Worm (Caenorhabditis elegans): ENCODE data around the gene unc-32.

The unc-32 gene

ce11 chrIII:8887184-8887801, 18.1 kb upstream of the unc-32 start, which contains the start of gene famh-136 (continued):
- TF ChIP-seq skn-1 (tag; optimal IDR thresholded peaks at IDR 0.05) (peak; percentile 47), ceh-9 (tag; optimal IDR thresholded peaks at IDR 0.05) (no peak), nhr-12 (tag; optimal IDR thresholded peaks at IDR 0.05) (no peak), mml-1 (tag; optimal IDR thresholded peaks at IDR 0.05) (no peak), egl-5 (tag; optimal IDR thresholded peaks at IDR 0.05) (peak; percentile 23), nhr-67 (tag; optimal IDR thresholded peaks at IDR 0.05) (no peak), mdl-1 (tag; optimal IDR thresholded peaks at IDR 0.05) (no peak), pha-4 (tag; optimal IDR thresholded peaks at IDR 0.05) (peak; percentile 95), elt-2 (tag; optimal IDR thresholded peaks at IDR 0.05) (peak; percentile 84), ama-1 (optimal IDR thresholded peaks at IDR 0.05) (no peak), ztf-11 (tag; optimal IDR thresholded peaks at IDR 0.05) (no peak), eor-1 (tag; optimal IDR thresholded peaks at IDR 0.05) (no peak), nhr-43 (tag; optimal IDR thresholded peaks at IDR 0.05; ENCODE audit: poor library complexity, severe bottlenecking) (peak; percentile 82), fos-1 (tag; optimal IDR thresholded peaks at IDR 0.05) (no peak), tbx-2 (tag; optimal IDR thresholded peaks at IDR 0.05) (peak; percentile 69), nhr-25 (tag; optimal IDR thresholded peaks at IDR 0.05) (peak; percentile 14), hmg-11 (tag; optimal IDR thresholded peaks at IDR 0.05) (peak; percentile 48), ZK546.5 (tag; optimal IDR thresholded peaks at IDR 0.05) (no peak), egl-27 (tag; optimal IDR thresholded peaks at IDR 0.05) (no peak), ceh-28 (tag; optimal IDR thresholded peaks at IDR 0.05) (peak; percentile 71)

ce11 chrIII:8888956-8889355, 16.5 kb upstream of the unc-32 start, which contains the start of gene ZK637.14:
Gene ZK637.14, minus strand, starts transcription at chrIII:8889156.
- TF ChIP-seq elt-1 (tag; optimal IDR thresholded peaks at IDR 0.05) (no peak), nhr-23 (tag; optimal IDR thresholded peaks at IDR 0.05) (peak; percentile 19), ceh-82 (tag; optimal IDR thresholded peaks at IDR 0.05) (no peak), elt-2 (tag; optimal IDR thresholded peaks at IDR 0.05) (peak; percentile 30), pha-4 (tag; optimal IDR thresholded peaks at IDR 0.05) (peak; percentile 59), fkh-10 (GFP tag; optimal IDR thresholded peaks at IDR 0.05) (no peak), lin-39 (tag; optimal IDR thresholded peaks at IDR 0.05) (peak; percentile 8), hmg-11 (tag; optimal IDR thresholded peaks at IDR 0.05) (peak; percentile 26), sea-2 (GFP tag; optimal IDR thresholded peaks at IDR 0.05) (no peak), ztf-4 (tag; optimal IDR thresholded peaks at IDR 0.05) (no peak), mml-1 (tag; optimal IDR thresholded peaks at IDR 0.05) (no peak), nhr-237 (tag; optimal IDR thresholded peaks at IDR 0.05) (no peak), snpc-4 (tag; optimal IDR thresholded peaks at IDR 0.05) (peak; percentile 47), unc-39 (tag; optimal IDR thresholded peaks at IDR 0.05) (no peak), eor-1 (tag; optimal IDR thresholded peaks at IDR 0.05) (no peak), pqm-1 (tag; optimal IDR thresholded peaks at IDR 0.05) (peak; percentile 65), elt-3 (tag; optimal IDR thresholded peaks at IDR 0.05) (no peak), nhr-12 (tag; optimal IDR thresholded peaks at IDR 0.05) (no peak), jun-1 (tag; optimal IDR thresholded peaks at IDR 0.05) (peak; percentile 41), tbx-2 (tag; optimal IDR thresholded peaks at IDR 0.05) (no peak), egl-5 (tag; optimal IDR thresholded peaks at IDR 0.05) (peak; percentile 20), nhr-43 (tag; optimal IDR thresholded peaks at IDR 0.05; ENCODE audit: poor library complexity, severe bottlenecking) (no peak), daf-12 (tag; optimal IDR thresholded peaks at IDR 0.05) (no peak), nhr-25 (tag; optimal IDR thresholded peaks at IDR 0.05) (peak; percentile 22), R02D3.7 (tag; optimal IDR thresholded peaks at IDR 0.05) (no peak), nhr-28 (tag; optimal IDR thresholded peaks at IDR 0.05) (no peak), ceh-28 (tag; optimal IDR thresholded peaks at IDR 0.05) (no peak), nfya-1 (tag; optimal IDR thresholded peaks at IDR 0.05; ENCODE audit: insufficient read depth) (peak; percentile 77), lin-15B (tag; optimal IDR thresholded peaks at IDR 0.05) (peak; percentile 49), skn-1 (tag; optimal IDR thresholded peaks at IDR 0.05) (peak; percentile 92)

- TF ChIP-seq tbx-2 (tag; optimal IDR thresholded peaks at IDR 0.05) (no peak), ztf-4 (tag; optimal IDR thresholded peaks at IDR 0.05) (no peak)
Observed at ce11 chrIII:8889931-8890330, 15.5 kb upstream of the unc-32 start, which contains the start of gene lnkn-1. Gene lnkn-1, plus strand, starts transcription at chrIII:8890231.
